Fruit fly (Drosophila melanogaster): Measurements from ENCODE around the gene 825-Oak.
"Not testable (repeated sequence)": the region's sequence is repeated elsewhere in the genome, so short reads cannot be mapped to it uniquely, and the experiment has no call there.

825-Oak gene

dm6 chr3L:19487260-19487659 is 15.2 kb upstream of the 825-Oak start, which contains the start of gene CG32212:
TSS of gene CG32212 (plus strand) at chr3L:19487560.
- TF ChIP-seq lov (optimal IDR thresholded peaks at IDR 0.05); lov (GFP tag; IDR thresholded peaks at IDR 0.05); peb (GFP tag; IDR thresholded peaks at IDR 0.05); CG17829 (tag; optimal IDR thresholded peaks at IDR 0.05): not testable (repeated sequence)

- TF ChIP-seq Dref (GFP tag; IDR thresholded peaks at IDR 0.05) = no peak
- TF ChIP-seq bab2 (GFP tag; optimal IDR thresholded peaks at IDR 0.05) = no peak
- TF ChIP-seq Lim3 (GFP tag; IDR thresholded peaks at IDR 0.05) = no peak
- no peak for TF ChIP-seq chinmo (GFP tag; IDR thresholded peaks at IDR 0.05; ENCODE audit: partially characterized antibody)
- TF ChIP-seq CG10431 (GFP tag; optimal IDR thresholded peaks at IDR 0.05) = no peak
- TF ChIP-seq CG9609 (GFP tag; optimal IDR thresholded peaks at IDR 0.05) = no peak
- TF ChIP-seq corto (GFP tag; optimal IDR thresholded peaks at IDR 0.05) = no peak
- no peak for TF ChIP-seq row (GFP tag; IDR thresholded peaks at IDR 0.05)
- no peak for TF ChIP-seq bigmax (GFP tag; optimal IDR thresholded peaks at IDR 0.05)
- TF ChIP-seq ftz-f1 (GFP tag; optimal IDR thresholded peaks at IDR 0.05) = no peak
Measured at dm6 chr3L:19486398-19486797, 14.4 kb upstream of the 825-Oak start, which contains the start of gene brv1. TSS of gene brv1 (minus strand) at chr3L:19486498.

DNA sequence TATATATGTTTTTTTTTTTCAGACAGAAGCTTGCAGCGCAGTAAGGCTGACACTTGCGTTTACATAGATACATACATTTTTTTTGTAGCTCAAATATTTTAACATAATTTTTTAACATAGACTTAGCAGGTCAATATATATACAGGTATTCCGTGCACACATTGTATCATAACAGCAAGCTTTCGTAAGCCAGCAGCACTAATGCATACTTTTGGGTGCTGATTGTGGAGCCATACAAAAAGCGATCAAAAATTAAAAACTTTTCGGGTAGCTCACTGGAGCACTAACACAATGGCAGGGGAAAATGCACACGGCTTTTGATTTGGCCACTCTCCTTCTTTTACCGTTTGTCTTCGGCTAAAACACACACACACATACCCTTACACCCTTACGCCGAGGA is 11.0 kb upstream of the 825-Oak start:
- TF ChIP-seq cwo (GFP tag; optimal IDR thresholded peaks at IDR 0.05) (no peak), Abd-B (GFP tag; optimal IDR thresholded peaks at IDR 0.05) (peak; percentile 24), sens (GFP tag) (peak; percentile 23), CG4282 (GFP tag; optimal IDR thresholded peaks at IDR 0.05) (no peak), stwl (tag; optimal IDR thresholded peaks at IDR 0.05) (peak; percentile 90), Sox102F (GFP tag; optimal IDR thresholded peaks at IDR 0.05) (no peak), corto (GFP tag; optimal IDR thresholded peaks at IDR 0.05) (no peak), CG14014 (GFP tag; IDR thresholded peaks at IDR 0.05) (no peak), Trl (optimal IDR thresholded peaks at IDR 0.05) (no peak), Trl (GFP tag; optimal IDR thresholded peaks at IDR 0.05) (no peak), CG2199 (GFP tag; IDR thresholded peaks at IDR 0.05) (0 out of 3 replicates have a peak, but pooled peaks have one; percentile 18), CG8290 (GFP tag; optimal IDR thresholded peaks at IDR 0.05) (peak; percentile 6), CG8290 (tag; optimal IDR thresholded peaks at IDR 0.05) (no peak), CG13287 (GFP tag; IDR thresholded peaks at IDR 0.05; ENCODE audit: partially characterized antibody) (peak; percentile 22; the same call in 1 of the 2 replicates), salm (tag; optimal IDR thresholded peaks at IDR 0.05) (no peak), usp (GFP tag; optimal IDR thresholded peaks at IDR 0.05) (no peak), bab2 (GFP tag; optimal IDR thresholded peaks at IDR 0.05) (no peak), CG11456 (GFP tag; IDR thresholded peaks at IDR 0.05) (no peak), sima (GFP tag; optimal IDR thresholded peaks at IDR 0.05) (no peak), shn (GFP tag; optimal IDR thresholded peaks at IDR 0.05) (no peak), CG10431 (GFP tag; optimal IDR thresholded peaks at IDR 0.05) (no peak), CG6854 (GFP tag; optimal IDR thresholded peaks at IDR 0.05) (no peak), CG18011 (GFP tag; optimal IDR thresholded peaks at IDR 0.05) (peak; percentile 97), CG6683 (GFP tag; optimal IDR thresholded peaks at IDR 0.05) (no peak), chm (GFP tag; IDR thresholded peaks at IDR 0.05) (no peak), Doc3 (GFP tag; IDR thresholded peaks at IDR 0.05; ENCODE audit: partially characterized antibody) (no peak), Ets65A (GFP tag) (peak; percentile 88), Camta (GFP tag; optimal IDR thresholded peaks at IDR 0.05) (no peak), Med (GFP tag) (peak; percentile 48), CG34376 (GFP tag; optimal IDR thresholded peaks at IDR 0.05) (no peak)
